Worm (Caenorhabditis elegans) whole organism, L1 larva: ENCODE measurements around the gene nlp-29.

ENCODE experiments used
- alr-1 ChIP-seq: fragments of 200-800 bp; sonication (Bioruptor generic); optimal IDR thresholded peaks from 2 replicates; lab custom pipeline; 2018; ENCODE audit warnings: borderline replicate concordance, mild to moderate bottlenecking, missing genetic modification characterization, missing compliant biosample characterization
- fkh-10 ChIP-seq: sonication (generic microtip); optimal IDR thresholded peaks from 2 replicates; lab custom pipeline; 2017; ENCODE audit warnings: missing biosample characterization, missing genetic modification reagents, missing genetic modification characterization
- ztf-11 ChIP-seq, 2 experiments: sonication (generic microtip); optimal IDR thresholded peaks; 2 replicates each; lab custom pipeline; 2016 to 2017; ENCODE audit warnings: missing genetic modification characterization in 2 of 2, missing biosample characterization in 1 of 2, missing compliant biosample characterization in 1 of 2

DNA sequence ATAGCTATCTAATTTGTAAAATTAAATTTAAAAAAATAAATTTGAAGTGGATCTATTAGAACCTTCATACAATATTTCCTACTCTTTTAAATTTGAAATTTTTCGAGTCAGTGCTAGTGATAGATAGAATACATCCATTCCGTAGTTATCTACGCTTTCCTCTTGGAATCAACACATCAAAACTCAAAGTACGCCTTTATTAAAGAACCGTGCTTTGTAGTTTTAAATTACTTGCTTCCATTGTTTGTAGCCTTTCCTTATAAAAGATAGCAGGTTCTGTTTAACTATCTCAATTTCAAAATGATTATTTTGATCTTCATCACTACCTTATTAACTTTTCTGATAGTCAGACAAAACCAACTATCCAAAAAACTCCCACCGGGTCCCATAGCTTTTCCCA, 39.2 kb upstream of the nlp-29 start, which contains the start of gene cyp-35B3:
- TF ChIP-seq ztf-11 (tag; optimal IDR thresholded peaks at IDR 0.05; lab: Kevin White, UChicago), result no peak
- TF ChIP-seq fkh-10 (GFP tag; lab: Kevin White, UChicago), result no peak
- TF ChIP-seq alr-1 (tag; lab: Kevin White, UChicago), result no peak
